Fruit fly (Drosophila melanogaster): ENCODE measurements around the gene r2d2.

DNA sequence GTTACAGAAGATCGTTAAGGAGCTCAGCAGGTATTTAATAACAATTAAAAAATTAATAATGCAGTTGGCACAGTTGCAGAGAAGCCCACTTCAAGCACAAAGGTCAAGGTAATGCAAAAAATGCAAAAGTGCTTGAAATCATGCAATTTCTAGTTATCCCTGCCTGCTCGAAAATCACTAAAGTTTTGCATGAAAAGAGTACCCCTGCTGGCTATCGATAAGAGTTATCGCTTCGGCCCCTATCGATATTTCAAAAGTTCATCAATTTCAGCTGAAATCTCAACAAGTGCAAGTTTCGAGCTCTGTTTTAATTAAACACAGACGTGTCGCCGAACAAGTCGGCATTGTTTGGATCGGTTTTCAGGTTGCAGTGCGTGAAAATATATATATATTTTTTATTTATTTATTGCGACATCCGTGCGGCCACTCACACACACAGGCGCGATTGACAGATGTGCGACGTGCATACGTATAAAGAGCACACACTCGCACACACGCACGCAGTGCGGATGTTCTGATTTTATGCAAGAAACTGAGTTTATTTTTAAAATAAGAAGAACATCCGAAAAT lies 21.4 kb downstream of the r2d2 start:
- TF ChIP-seq fd96Ca (GFP tag; IDR thresholded peaks at IDR 0.05) (peak; percentile 70), EcR (GFP tag; optimal IDR thresholded peaks at IDR 0.05) (peak; percentile 60), CG13204 (GFP tag; optimal IDR thresholded peaks at IDR 0.05) (no peak), Pif1B (GFP tag; optimal IDR thresholded peaks at IDR 0.05) (peak; percentile 66), CG17806 (tag; optimal IDR thresholded peaks at IDR 0.05) (no peak), gl (tag; optimal IDR thresholded peaks at IDR 0.05) (no peak)
